Fruit fly (Drosophila melanogaster) whole organism, pupa: ENCODE measurements around the gene CG9801.

ENCODE experiments used
- CG13204 ChIP-seq: fragments of 200-800 bp; sonication (Bioruptor generic); optimal IDR thresholded peaks from 2 replicates; lab custom pipeline; 2018; ENCODE audit warnings: missing biosample characterization, mild to moderate bottlenecking, missing genetic modification characterization, moderate library complexity
- CG15710 ChIP-seq: fragments of 200-800 bp; sonication (Bioruptor generic); optimal IDR thresholded peaks from 2 replicates; lab custom pipeline; 2018; ENCODE audit warnings: missing biosample characterization, mild to moderate bottlenecking, missing genetic modification characterization, moderate library complexity
- CG32121 ChIP-seq: fragments of 200-800 bp; sonication (Bioruptor generic); IDR thresholded peaks from 2 replicates; pipeline ENCODE4 v1.3.6; 2022; ENCODE audit warnings: missing biosample characterization, missing genetic modification characterization
- CG34367 ChIP-seq: fragments of 200-800 bp; sonication (Bioruptor generic); optimal IDR thresholded peaks from 2 replicates; lab custom pipeline; 2018; ENCODE audit warnings: missing biosample characterization, mild to moderate bottlenecking, missing genetic modification characterization
- D1 ChIP-seq: fragments of 200-800 bp; sonication (Bioruptor generic); optimal IDR thresholded peaks from 2 replicates; lab custom pipeline; 2018; ENCODE audit warnings: missing biosample characterization, mild to moderate bottlenecking, missing genetic modification characterization, moderate library complexity
- EcR ChIP-seq: fragments of 200-800 bp; sonication (Bioruptor generic); optimal IDR thresholded peaks from 3 replicates; lab custom pipeline; 2019; ENCODE audit warnings: missing biosample characterization, missing genetic modification characterization, mild to moderate bottlenecking, moderate library complexity, missing genetic modification reagents
- Pif1A ChIP-seq: fragments of 200-800 bp; sonication (Bioruptor generic); optimal IDR thresholded peaks from 3 replicates; lab custom pipeline; 2016; ENCODE audit warnings: missing biosample characterization, missing genetic modification characterization
- gl ChIP-seq: fragments of 200-800 bp; sonication (Bioruptor generic); optimal IDR thresholded peaks from 2 replicates; lab custom pipeline; 2018; ENCODE audit warnings: missing biosample characterization, mild to moderate bottlenecking, missing genetic modification characterization

DNA sequence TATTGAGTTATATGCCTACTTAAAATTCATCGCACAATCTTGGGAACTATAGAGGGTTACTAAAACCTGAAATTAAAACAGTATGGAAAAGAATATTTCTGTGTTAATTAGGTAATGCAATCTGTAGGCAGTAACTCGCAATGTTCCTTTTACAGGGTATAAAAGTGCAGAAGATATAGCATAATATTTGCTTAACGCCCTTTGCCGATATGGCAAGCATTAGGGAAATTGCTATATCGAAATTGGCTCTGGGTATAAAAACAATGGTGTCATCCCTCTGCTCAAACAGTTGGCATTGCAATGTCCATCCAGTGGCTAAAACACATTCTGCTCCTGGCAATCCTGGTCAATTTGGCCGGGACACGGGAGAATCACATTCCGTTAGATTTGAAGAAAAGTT lies 46.9 kb upstream of the CG9801 start, which contains the start of gene Ir85a:
- TF ChIP-seq CG34367 (tag; lab: Kevin White, UChicago) (no peak), D1 (no peak), CG15710 (tag; lab: Kevin White, UChicago) (no peak), gl (tag; lab: Kevin White, UChicago) (no peak), EcR (GFP tag; lab: Kevin White, UChicago) (no peak), CG13204 (GFP tag; lab: Kevin White, UChicago) (no peak), Pif1A (no peak), CG32121 (no peak)
